Fruit fly (Drosophila melanogaster) S2 (cell line): ENCODE measurements around the gene CG44037.

Experiments
- CG8478 ChIP-seq: fragments of >200 bp; optimal IDR thresholded peaks from 2 replicates; lab custom pipeline; 2018
- CTCF ChIP-seq, 2 experiments: fragments of >200 bp; optimal IDR thresholded peaks; 2 replicates each; lab custom pipeline; 2018

dm6 chr3R:12297261-12297660 is 38.7 kb downstream of the CG44037 start:
- no peak for TF ChIP-seq CTCF (optimal IDR thresholded peaks at IDR 0.05; lab: Kevin White, UChicago)
- TF ChIP-seq CG8478 (lab: Kevin White, UChicago): no peak
